Fruit fly (Drosophila melanogaster) whole organism, embryonic: ENCODE results near the gene MTF-1.

ENCODE experiments used
- Adf1 ChIP-seq: fragments of 200-800 bp; sonication (Bioruptor generic); IDR thresholded peaks from 2 replicates; pipeline ENCODE4 v1.3.6; 2022; ENCODE audit warnings: missing biosample characterization, missing genetic modification characterization
- Asciz ChIP-seq: fragments of 200-800 bp; sonication (Bioruptor generic); optimal IDR thresholded peaks from 2 replicates; lab custom pipeline; 2017; ENCODE audit warnings: missing biosample characterization, mild to moderate bottlenecking, missing genetic modification characterization, missing genetic modification reagents
- Bgb ChIP-seq: fragments of 200-800 bp; sonication (Bioruptor generic); IDR thresholded peaks from 2 replicates; pipeline ENCODE4 v1.3.6; 2022; ENCODE audit warnings: missing biosample characterization, missing genetic modification characterization; ENCODE audit not compliant: partially characterized antibody
- Blimp-1 ChIP-seq: fragments of 200-800 bp; sonication (Bioruptor generic); optimal IDR thresholded peaks from 3 replicates; lab custom pipeline; 2018; ENCODE audit warnings: missing biosample characterization, missing genetic modification characterization, mild to moderate bottlenecking, moderate library complexity, missing genetic modification reagents
- BtbVII ChIP-seq: fragments of 200-800 bp; sonication (Bioruptor generic); optimal IDR thresholded peaks from 3 replicates; lab custom pipeline; 2017; ENCODE audit warnings: missing biosample characterization, mild to moderate bottlenecking, missing genetic modification characterization
- CG13123 ChIP-seq: fragments of 200-800 bp; sonication (Bioruptor generic); optimal IDR thresholded peaks from 2 replicates; lab custom pipeline; 2016; ENCODE audit warnings: missing biosample characterization, missing genetic modification characterization
- CG15514 ChIP-seq: fragments of 200-800 bp; sonication (Bioruptor generic); optimal IDR thresholded peaks from 3 replicates; lab custom pipeline; 2017; ENCODE audit warnings: missing biosample characterization, missing genetic modification characterization, mild to moderate bottlenecking, moderate library complexity, missing genetic modification reagents
- CG17385 ChIP-seq: fragments of 200-800 bp; sonication (Bioruptor generic); optimal IDR thresholded peaks from 3 replicates; lab custom pipeline; 2018; ENCODE audit warnings: missing biosample characterization, mild to moderate bottlenecking, missing genetic modification characterization
- CG17612 ChIP-seq: fragments of 200-800 bp; sonication (Bioruptor generic); IDR thresholded peaks from 2 replicates; pipeline ENCODE4 v1.3.6; 2022; ENCODE audit warnings: missing biosample characterization, missing genetic modification characterization
- CG2712 ChIP-seq: fragments of 200-800 bp; optimal IDR thresholded peaks from 3 replicates; lab custom pipeline; 2019; ENCODE audit warnings: missing biosample characterization, mild to moderate bottlenecking, missing genetic modification characterization, moderate library complexity
- CG30403 ChIP-seq: fragments of 200-800 bp; sonication (Bioruptor generic); optimal IDR thresholded peaks from 3 replicates; lab custom pipeline; 2016; ENCODE audit warnings: missing biosample characterization, missing genetic modification characterization
- CG31441 ChIP-seq: fragments of 200-800 bp; sonication (Bioruptor generic); IDR thresholded peaks from 2 replicates; pipeline ENCODE4 v1.3.6; 2022; ENCODE audit warnings: missing biosample characterization, missing genetic modification characterization
- CG32772 ChIP-seq: fragments of 200-800 bp; sonication (Bioruptor generic); IDR thresholded peaks from 2 replicates; pipeline ENCODE4 v1.3.6; 2022; ENCODE audit warnings: missing biosample characterization, missing genetic modification characterization
- CG34422 ChIP-seq: fragments of 200-800 bp; sonication (Bioruptor generic); IDR thresholded peaks from 3 replicates; pipeline ENCODE4 v1.3.6; 2022; ENCODE audit warnings: missing biosample characterization, missing genetic modification characterization
- CG3995 ChIP-seq: fragments of 200-800 bp; sonication (Bioruptor generic); optimal IDR thresholded peaks from 3 replicates; lab custom pipeline; 2016; ENCODE audit warnings: missing biosample characterization, missing genetic modification characterization
- CG4730 ChIP-seq: fragments of 200-800 bp; sonication (Bioruptor generic); IDR thresholded peaks from 2 replicates; pipeline ENCODE4 v1.3.6; 2022; ENCODE audit warnings: missing biosample characterization, missing genetic modification characterization
- CG6765 ChIP-seq: fragments of 200-800 bp; sonication (Bioruptor generic); optimal IDR thresholded peaks from 3 replicates; lab custom pipeline; 2017; ENCODE audit warnings: missing biosample characterization, mild to moderate bottlenecking, missing genetic modification characterization
- CG8290 ChIP-seq, 3 experiments: fragments of 200-800 bp; sonication (Bioruptor generic); optimal IDR thresholded peaks; 2 replicates each; lab custom pipeline; 2016 to 2019; ENCODE audit warnings: missing biosample characterization in 3 of 3, missing genetic modification characterization in 3 of 3, mild to moderate bottlenecking in 2 of 3, moderate library complexity in 1 of 3
- CG9817 ChIP-seq: fragments of 200-800 bp; sonication (Bioruptor generic); optimal IDR thresholded peaks from 2 replicates; lab custom pipeline; 2018; ENCODE audit warnings: missing biosample characterization, mild to moderate bottlenecking, missing genetic modification characterization, moderate library complexity
- Dip2 ChIP-seq: fragments of 200-800 bp; sonication (Bioruptor generic); IDR thresholded peaks from 2 replicates; pipeline ENCODE4 v1.3.6; 2022; ENCODE audit warnings: missing biosample characterization, missing genetic modification characterization
- Dll ChIP-seq: fragments of 200-800 bp; sonication (Bioruptor generic); IDR thresholded peaks from 4 replicates; pipeline ENCODE4 v1.3.6; 2022; ENCODE audit warnings: missing biosample characterization, missing genetic modification characterization; ENCODE audit not compliant: partially characterized antibody
- Eip74EF ChIP-seq, 2 experiments: fragments of 200-800 bp in 1 of 2; fragments of >200 bp in 1 of 2; sonication (Bioruptor generic) in 1 of 2; optimal IDR thresholded peaks; 2 replicates each; lab custom pipeline; 2017 to 2019; ENCODE audit warnings: missing biosample characterization in 2 of 2, missing genetic modification characterization in 2 of 2, mild to moderate bottlenecking in 1 of 2, moderate library complexity in 1 of 2
- GATAe ChIP-seq: fragments of 200-800 bp; sonication (Bioruptor generic); conservative IDR thresholded peaks from 2 replicates; pipeline ENCODE4 v1.3.6; 2022; ENCODE audit warnings: missing biosample characterization, missing genetic modification characterization
- H2.0 ChIP-seq: fragments of 200-800 bp; sonication (Bioruptor generic); IDR thresholded peaks from 2 replicates; pipeline ENCODE4 v1.3.6; 2022; ENCODE audit warnings: missing biosample characterization, missing genetic modification characterization
- HLH54F ChIP-seq: fragments of 200-800 bp; sonication (Bioruptor generic); optimal IDR thresholded peaks from 3 replicates; lab custom pipeline; 2016; ENCODE audit warnings: missing biosample characterization, missing genetic modification characterization
- Hr51 ChIP-seq, 2 experiments: fragments of 200-800 bp; sonication (Bioruptor generic); optimal IDR thresholded peaks; 2 replicates in 1 of 2; 3 replicates in 1 of 2; lab custom pipeline; 2016 to 2018; ENCODE audit warnings: missing biosample characterization in 2 of 2, missing genetic modification characterization in 2 of 2, mild to moderate bottlenecking in 1 of 2, moderate library complexity in 1 of 2
- Jarid2 ChIP-seq: fragments of 200-800 bp; sonication (Bioruptor generic); optimal IDR thresholded peaks from 3 replicates; lab custom pipeline; 2017; ENCODE audit warnings: mild to moderate bottlenecking, missing biosample characterization, missing genetic modification reagents, missing genetic modification characterization
- Nf-YA ChIP-seq: fragments of 200-800 bp; sonication (Bioruptor generic); IDR thresholded peaks from 2 replicates; pipeline ENCODE4 v1.3.6; 2022; ENCODE audit warnings: missing biosample characterization, missing genetic modification characterization
- Nf-YB ChIP-seq: fragments of 200-800 bp; sonication (Bioruptor generic); optimal IDR thresholded peaks from 3 replicates; lab custom pipeline; 2019; ENCODE audit warnings: missing biosample characterization, mild to moderate bottlenecking, missing genetic modification characterization, moderate library complexity
- Nf-YC ChIP-seq: fragments of 200-800 bp; optimal IDR thresholded peaks from 3 replicates; lab custom pipeline; 2019; ENCODE audit warnings: missing biosample characterization, mild to moderate bottlenecking, missing genetic modification characterization, moderate library complexity
- Pdp1 ChIP-seq, 2 experiments: fragments of 200-800 bp; sonication (Bioruptor generic); optimal IDR thresholded peaks; 3 replicates each; lab custom pipeline; 2016; ENCODE audit warnings: missing biosample characterization in 2 of 2, missing genetic modification characterization in 2 of 2, mild to moderate bottlenecking in 1 of 2, moderate library complexity in 1 of 2
- Scr ChIP-seq: fragments of 200-800 bp; sonication (Bioruptor generic); IDR thresholded peaks from 2 replicates; pipeline ENCODE4 v1.3.6; 2022; ENCODE audit warnings: missing biosample characterization, missing genetic modification characterization; ENCODE audit not compliant: partially characterized antibody
- Stat92E ChIP-seq, 3 experiments: fragments of >200 bp in 2 of 3; fragments of 200-800 bp in 1 of 3; sonication (Bioruptor generic) in 1 of 3; optimal IDR thresholded peaks; 2 replicates each; lab custom pipeline; 2017 to 2019; ENCODE audit warnings: missing biosample characterization in 3 of 3, missing genetic modification characterization in 3 of 3, mild to moderate bottlenecking in 1 of 3, moderate library complexity in 1 of 3
- Usf ChIP-seq: fragments of 200-800 bp; sonication (Bioruptor generic); optimal IDR thresholded peaks from 2 replicates; lab custom pipeline; 2017; ENCODE audit warnings: missing genotype, missing biosample characterization, missing genetic modification characterization
- ab ChIP-seq: fragments of 200-800 bp; sonication (Bioruptor generic); optimal IDR thresholded peaks from 2 replicates; lab custom pipeline; 2016; ENCODE audit warnings: missing biosample characterization, missing genetic modification characterization
- bab2 ChIP-seq: fragments of 200-800 bp; sonication (Bioruptor generic); optimal IDR thresholded peaks from 2 replicates; lab custom pipeline; 2016; ENCODE audit warnings: missing biosample characterization, missing genetic modification characterization
- cato ChIP-seq: fragments of 200-800 bp; sonication (Bioruptor generic); optimal IDR thresholded peaks from 2 replicates; lab custom pipeline; 2016; ENCODE audit warnings: missing biosample characterization, missing genetic modification characterization, borderline replicate concordance
- corto ChIP-seq: fragments of 200-800 bp; sonication (Bioruptor generic); optimal IDR thresholded peaks from 2 replicates; lab custom pipeline; 2016; ENCODE audit warnings: missing biosample characterization, mild to moderate bottlenecking, missing genetic modification characterization, moderate library complexity
- dmrt99B ChIP-seq: fragments of 200-800 bp; sonication (Bioruptor generic); optimal IDR thresholded peaks from 2 replicates; lab custom pipeline; 2018; ENCODE audit warnings: missing biosample characterization, mild to moderate bottlenecking, missing genetic modification characterization, moderate library complexity
- ems ChIP-seq: fragments of 200-800 bp; sonication (Bioruptor generic); optimal IDR thresholded peaks from 3 replicates; lab custom pipeline; 2016; ENCODE audit warnings: missing biosample characterization, missing genetic modification characterization
- gfzf ChIP-seq: fragments of 200-800 bp; sonication (Bioruptor generic); optimal IDR thresholded peaks from 2 replicates; lab custom pipeline; 2016; ENCODE audit warnings: missing biosample characterization, mild to moderate bottlenecking, missing genetic modification characterization, moderate library complexity
- gro ChIP-seq: fragments of 200-800 bp; sonication (Bioruptor generic); optimal IDR thresholded peaks from 2 replicates; lab custom pipeline; 2016; ENCODE audit warnings: missing biosample characterization, missing genetic modification characterization
- kah ChIP-seq: fragments of 200-800 bp; sonication (Bioruptor generic); optimal IDR thresholded peaks from 2 replicates; lab custom pipeline; 2018; ENCODE audit warnings: missing biosample characterization, mild to moderate bottlenecking, missing genetic modification characterization
- lab ChIP-seq: fragments of 200-800 bp; sonication (Bioruptor generic); optimal IDR thresholded peaks from 3 replicates; lab custom pipeline; 2017; ENCODE audit warnings: missing biosample characterization, missing genetic modification characterization, mild to moderate bottlenecking, moderate library complexity, missing genetic modification reagents
- nau ChIP-seq: fragments of 200-800 bp; sonication (Bioruptor generic); optimal IDR thresholded peaks from 3 replicates; lab custom pipeline; 2017; ENCODE audit warnings: missing biosample characterization, mild to moderate bottlenecking, missing genetic modification characterization, missing genetic modification reagents
- rib ChIP-seq: fragments of 200-800 bp; sonication (Bioruptor generic); IDR thresholded peaks from 2 replicates; pipeline ENCODE4 v1.3.6; 2022; ENCODE audit warnings: missing biosample characterization, missing genetic modification characterization
- row ChIP-seq: fragments of 200-800 bp; sonication (Bioruptor generic); IDR thresholded peaks from 3 replicates; pipeline ENCODE4 v1.3.6; 2022; ENCODE audit warnings: missing biosample characterization, missing genetic modification characterization
- sug ChIP-seq: fragments of 200-800 bp; optimal IDR thresholded peaks from 2 replicates; lab custom pipeline; 2019; ENCODE audit warnings: missing biosample characterization, mild to moderate bottlenecking, missing genetic modification characterization, moderate library complexity

The MTF-1 gene

dm6 chr3L:9446731-9447238, 16.7 kb downstream of the MTF-1 start, which contains the start of gene CG3529 (continued):
- TF ChIP-seq H2.0 (GFP tag; lab: Robert Waterston, UW) (peak; percentile 27; the same call in 1 of the 2 replicates), CG15514 (GFP tag; lab: Kevin White, UChicago) (peak; percentile 73), ab (GFP tag; lab: Kevin White, UChicago) (no peak), Dip2 (GFP tag; lab: Robert Waterston, UW) (no peak), CG6765 (GFP tag; lab: Kevin White, UChicago) (peak; percentile 28), lab (peak; percentile 23), HLH54F (GFP tag; lab: Kevin White, UChicago) (peak; percentile 5), ems (peak; percentile 8), Bgb (GFP tag; lab: Robert Waterston, UW) (no peak; the same call in 1 of the 2 replicates), bab2 (no peak), kah (GFP tag; lab: Kevin White, UChicago) (peak; percentile 44), Asciz (GFP tag; lab: Kevin White, UChicago) (peak; percentile 37), BtbVII (no peak), CG9817 (tag; lab: Kevin White, UChicago) (peak; percentile 30), cato (GFP tag; lab: Kevin White, UChicago) (no peak), CG4730 (GFP tag; lab: Robert Waterston, UW) (no peak), Scr (no peak), Nf-YA (GFP tag; lab: Robert Waterston, UW) (peak; percentile 53; the same call in 1 of the 2 replicates), Jarid2 (GFP tag; lab: Kevin White, UChicago) (no peak), sug (tag; lab: Kevin White, UChicago) (peak; percentile 34), CG17612 (no peak), CG32772 (GFP tag; lab: Robert Waterston, UW) (0 out of 2 replicates have a peak, but pooled peaks have one; percentile 37), row (peak; percentile 75), Hr51 (GFP tag; optimal IDR thresholded peaks at IDR 0.05; lab: Kevin White, UChicago) (peak in 1 of 2 experiments; percentile 17), Blimp-1 (peak; percentile 26), Stat92E (GFP tag; optimal IDR thresholded peaks at IDR 0.05; lab: Kevin White, UChicago) (peak in 1 of 3 experiments; percentile 54), CG3995 (peak; percentile 59), CG13123 (GFP tag; lab: Kevin White, UChicago) (no peak), Adf1 (GFP tag; lab: Robert Waterston, UW) (no peak), dmrt99B (tag; lab: Kevin White, UChicago) (no peak), CG34422 (GFP tag; lab: Robert Waterston, UW) (peak; percentile 44; the same call in 1 of the 3 replicates), CG2712 (tag; lab: Kevin White, UChicago) (peak; percentile 57), GATAe (GFP tag; lab: Robert Waterston, UW) (no peak), Dll (no peak), CG17385 (GFP tag; lab: Kevin White, UChicago) (peak; percentile 49), Nf-YC (tag; lab: Kevin White, UChicago) (peak; percentile 31), corto (GFP tag; lab: Kevin White, UChicago) (no peak), rib (no peak), CG30403 (GFP tag; lab: Kevin White, UChicago) (peak; percentile 29), Nf-YB (GFP tag; lab: Kevin White, UChicago) (no peak), CG8290 (GFP tag; optimal IDR thresholded peaks at IDR 0.05; lab: Kevin White, UChicago) (peak; percentile 13), CG8290 (tag; optimal IDR thresholded peaks at IDR 0.05; lab: Kevin White, UChicago) (peak; percentile 39 to 42), nau (GFP tag; lab: Kevin White, UChicago) (peak; percentile 7), Eip74EF (GFP tag; optimal IDR thresholded peaks at IDR 0.05; lab: Kevin White, UChicago) (peak in 1 of 2 experiments; percentile 71), Pdp1 (GFP tag; optimal IDR thresholded peaks at IDR 0.05; lab: Kevin White, UChicago) (peak in 1 of 2 experiments; percentile 16), gro (GFP tag; lab: Kevin White, UChicago) (no peak), gfzf (GFP tag; lab: Kevin White, UChicago) (peak; percentile 92), Usf (no peak), CG31441 (GFP tag; lab: Robert Waterston, UW) (peak; percentile 40; the same call in 1 of the 2 replicates)
